Worm (Caenorhabditis elegans) whole organism, L4 larva: ENCODE results near the gene coh-3.

Experiments
- D1046.2 ChIP-seq: fragments of 200-800 bp; sonication (Bioruptor generic); IDR thresholded peaks from 2 replicates; pipeline ENCODE4 v1.3.6; 2022; ENCODE audit warnings: missing genetic modification characterization, missing compliant biosample characterization
- F10B5.3 ChIP-seq: sonication (generic microtip); optimal IDR thresholded peaks from 2 replicates; lab custom pipeline; 2016; ENCODE audit warnings: mild to moderate bottlenecking, missing genetic modification characterization, missing compliant biosample characterization
- R02D3.7 ChIP-seq: fragments of 150-350 bp; sonication (generic microtip); optimal IDR thresholded peaks from 3 replicates; lab custom pipeline; 2014; ENCODE audit warnings: missing biosample characterization, missing genetic modification characterization
- Y105C5A.15 ChIP-seq: fragments of 200-800 bp; sonication (Bioruptor generic); IDR thresholded peaks from 2 replicates; pipeline ENCODE4 v1.3.6; 2022; ENCODE audit warnings: missing genetic modification characterization, missing compliant biosample characterization
- aha-1 ChIP-seq: fragments of 150-350 bp; peaks from one replicate; lab custom pipeline; 2014; ENCODE audit warnings: missing biosample characterization, missing genetic modification characterization
- arid-1 ChIP-seq: fragments of 200-800 bp; sonication (Bioruptor generic); conservative IDR thresholded peaks from 2 replicates; pipeline ENCODE4 v1.3.6; 2022; ENCODE audit warnings: missing genetic modification reagents, missing genetic modification characterization, missing compliant biosample characterization
- attf-4 ChIP-seq: sonication (generic microtip); optimal IDR thresholded peaks from 3 replicates; lab custom pipeline; 2017; ENCODE audit warnings: missing biosample characterization, missing genetic modification characterization
- ceh-28 ChIP-seq: fragments of 150-350 bp; optimal IDR thresholded peaks from 2 replicates; lab custom pipeline; 2014; ENCODE audit warnings: missing biosample characterization, missing genetic modification reagents, missing genetic modification characterization
- ceh-62 ChIP-seq: sonication (generic microtip); optimal IDR thresholded peaks from 2 replicates; lab custom pipeline; 2017; ENCODE audit warnings: missing biosample characterization, missing genetic modification characterization
- ceh-82 ChIP-seq: sonication (generic microtip); optimal IDR thresholded peaks from 2 replicates; lab custom pipeline; 2017; ENCODE audit warnings: missing biosample characterization, missing genetic modification characterization
- ces-1 ChIP-seq: fragments of 150-350 bp; sonication (generic microtip); optimal IDR thresholded peaks from 4 replicates; lab custom pipeline; 2014; ENCODE audit warnings: missing biosample characterization, missing genetic modification reagents, missing genetic modification characterization
- cey-2 ChIP-seq: sonication (generic microtip); optimal IDR thresholded peaks from 3 replicates; lab custom pipeline; 2017; ENCODE audit warnings: missing genetic modification characterization, mild to moderate bottlenecking, missing compliant biosample characterization, antibody characterized with exemption, borderline replicate concordance; ENCODE audit not compliant: insufficient read depth
- dmd-8 ChIP-seq: fragments of 200-800 bp; sonication (Bioruptor generic); IDR thresholded peaks from 2 replicates; pipeline ENCODE4 v1.3.6; 2022; ENCODE audit warnings: missing genetic modification characterization, missing compliant biosample characterization
- dve-1 ChIP-seq: sonication (generic microtip); optimal IDR thresholded peaks from 2 replicates; lab custom pipeline; 2017; ENCODE audit warnings: antibody characterized with exemption, mild to moderate bottlenecking, missing genetic modification characterization, missing compliant biosample characterization; ENCODE audit not compliant: insufficient read depth
- hlh-11 ChIP-seq: fragments of 200-800 bp; sonication (Bioruptor generic); optimal IDR thresholded peaks from 2 replicates; lab custom pipeline; 2018; ENCODE audit warnings: mild to moderate bottlenecking, missing genetic modification characterization, missing compliant biosample characterization
- hmg-1.1 ChIP-seq: fragments of 200-800 bp; sonication (Bioruptor generic); IDR thresholded peaks from 2 replicates; pipeline ENCODE4 v1.3.6; 2022; ENCODE audit warnings: missing genetic modification reagents, missing genetic modification characterization, missing compliant biosample characterization
- jun-1 ChIP-seq: fragments of 150-350 bp; optimal IDR thresholded peaks from 2 replicates; lab custom pipeline; 2014; ENCODE audit warnings: missing biosample characterization, missing genetic modification reagents, missing genetic modification characterization
- madf-5 ChIP-seq, 2 experiments: fragments of 200-800 bp; sonication (Bioruptor generic); IDR thresholded peaks; 2 replicates each; pipeline ENCODE4 v1.3.6; 2022; ENCODE audit warnings: missing compliant biosample characterization in 2 of 2, missing genetic modification characterization in 2 of 2
- mep-1 ChIP-seq: fragments of 150-350 bp; sonication (generic microtip); optimal IDR thresholded peaks from 3 replicates; lab custom pipeline; 2014; ENCODE audit warnings: missing biosample characterization, missing genetic modification characterization
- mxl-2 ChIP-seq: fragments of 200-800 bp; sonication (Bioruptor generic); conservative IDR thresholded peaks from 2 replicates; pipeline ENCODE4 v1.3.6; 2022; ENCODE audit warnings: missing genetic modification reagents, missing genetic modification characterization, missing compliant biosample characterization
- nhr-25 ChIP-seq: sonication (generic microtip); optimal IDR thresholded peaks from 2 replicates; lab custom pipeline; 2017; ENCODE audit warnings: missing genetic modification characterization, mild to moderate bottlenecking, missing compliant biosample characterization, antibody characterized with exemption, moderate library complexity, borderline replicate concordance; ENCODE audit not compliant: insufficient read depth
- nhr-28 ChIP-seq: fragments of 150-350 bp; optimal IDR thresholded peaks from 2 replicates; lab custom pipeline; 2014; ENCODE audit warnings: missing biosample characterization, missing genetic modification characterization
- nhr-48 ChIP-seq: sonication (generic microtip); optimal IDR thresholded peaks from 2 replicates; lab custom pipeline; 2016; ENCODE audit warnings: mild to moderate bottlenecking, missing genetic modification characterization, missing compliant biosample characterization
- nhr-6 ChIP-seq: fragments of 150-350 bp; optimal IDR thresholded peaks from 2 replicates; lab custom pipeline; 2014; ENCODE audit warnings: missing biosample characterization, missing genetic modification characterization
- skn-1 ChIP-seq: fragments of 150-350 bp; optimal IDR thresholded peaks from 2 replicates; lab custom pipeline; 2014; ENCODE audit warnings: missing biosample characterization, missing genetic modification characterization
- spr-3 ChIP-seq: fragments of 200-800 bp; sonication (Bioruptor generic); optimal IDR thresholded peaks from 2 replicates; lab custom pipeline; 2018; ENCODE audit warnings: mild to moderate bottlenecking, missing genetic modification characterization, missing compliant biosample characterization
- tag-97 ChIP-seq: fragments of 200-800 bp; sonication (Bioruptor generic); IDR thresholded peaks from 2 replicates; pipeline ENCODE4 v1.3.6; 2022; ENCODE audit warnings: missing genetic modification characterization, missing compliant biosample characterization
- unc-130 ChIP-seq: sonication (generic microtip); optimal IDR thresholded peaks from 2 replicates; lab custom pipeline; 2016; ENCODE audit warnings: missing genetic modification reagents, missing genetic modification characterization, missing compliant biosample characterization
- unc-62 ChIP-seq, 3 experiments: fragments of 150-350 bp in 1 of 3; sonication (generic microtip); optimal IDR thresholded peaks in 2 of 3; peaks in 1 of 3; 1 replicate in 1 of 3; 2 replicates in 2 of 3; lab custom pipeline; 2014 to 2017; ENCODE audit warnings: missing biosample characterization in 3 of 3, missing genetic modification characterization in 3 of 3, missing genetic modification reagents in 3 of 3, missing genotype in 1 of 3
- zag-1 ChIP-seq: fragments of 150-350 bp; optimal IDR thresholded peaks from 2 replicates; lab custom pipeline; 2014; ENCODE audit warnings: missing biosample characterization, missing genetic modification characterization

Gene coh-3

DNA sequence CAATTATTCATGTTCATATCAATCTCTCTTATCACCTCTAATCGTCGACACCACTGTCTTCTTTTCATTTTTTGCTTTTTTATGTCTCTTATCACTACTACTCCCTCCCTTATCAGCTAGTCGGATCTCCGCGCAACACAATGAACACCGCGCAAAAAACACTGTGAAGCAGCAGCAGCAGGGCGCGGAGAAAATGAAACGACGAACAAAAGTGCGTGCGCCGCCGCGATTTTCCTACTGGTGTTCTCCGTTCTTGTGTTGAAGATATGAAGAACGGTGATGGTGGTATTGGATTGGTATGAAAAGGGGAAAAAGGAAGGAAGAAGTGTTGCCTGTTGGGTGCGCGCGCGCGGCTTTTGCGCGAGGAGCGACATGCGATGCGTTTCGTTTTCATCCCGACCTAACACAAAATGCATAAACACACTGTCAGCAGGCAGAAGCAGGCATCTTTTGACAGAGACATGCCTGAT, 48.6 kb downstream of the coh-3 start (continued):
- no peak for TF ChIP-seq arid-1 (GFP tag; lab: Robert Waterston, UW)
- TF ChIP-seq aha-1 (tag; lab: Kevin White, UChicago), result peak; percentile 81
- no peak for TF ChIP-seq ces-1 (GFP tag; lab: Kevin White, UChicago)
- TF ChIP-seq attf-4 (tag; lab: Kevin White, UChicago), result no peak
- TF ChIP-seq dve-1, result peak; percentile 65
- TF ChIP-seq mep-1 (tag; lab: Kevin White, UChicago), result peak; percentile 2

DNA sequence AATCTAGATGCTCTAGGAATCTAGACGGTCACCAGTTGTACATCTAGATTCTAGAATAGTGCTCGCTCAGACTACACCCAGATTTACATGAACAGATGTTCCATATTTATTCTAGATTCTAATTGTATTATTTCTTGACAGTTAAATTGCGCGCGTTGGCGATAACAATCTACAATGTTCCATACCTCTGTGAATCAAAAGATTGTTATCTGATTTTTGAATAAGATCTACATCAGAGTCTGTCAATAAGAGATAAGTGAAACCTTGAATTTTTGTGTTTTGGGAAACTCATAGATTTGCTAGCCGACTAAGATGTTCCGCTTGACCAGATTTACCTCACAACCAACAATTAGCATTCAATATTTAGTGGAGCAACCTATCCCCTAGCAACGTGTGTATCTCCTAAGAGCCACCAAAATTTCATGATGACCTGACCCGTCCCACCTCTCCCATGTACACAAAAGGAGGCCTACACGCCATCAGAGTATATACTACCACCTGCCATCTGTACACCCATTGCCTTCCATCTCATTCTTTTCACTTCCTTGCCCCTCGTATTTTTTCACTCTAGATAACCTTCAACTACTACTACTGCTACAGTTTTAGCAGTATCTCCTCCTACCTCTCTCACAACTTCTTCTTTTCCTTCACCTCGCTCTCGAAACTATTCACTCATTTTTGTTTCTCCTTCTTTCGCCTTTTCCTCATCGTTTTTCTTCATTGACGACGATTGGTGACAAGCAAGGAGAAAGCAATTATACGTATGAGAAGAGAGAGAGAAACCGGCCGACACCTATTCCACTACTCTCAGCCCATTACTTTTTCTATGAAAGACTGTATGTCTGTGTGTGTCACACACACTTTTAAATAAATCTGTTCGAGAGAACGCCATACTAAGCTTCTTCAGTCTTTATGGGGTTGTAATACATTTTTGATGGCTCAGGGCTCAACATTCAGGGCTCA, 49.8 kb downstream of the coh-3 start:
- no peak for TF ChIP-seq nhr-6
- no peak for TF ChIP-seq jun-1 (tag; lab: Kevin White, UChicago)
- TF ChIP-seq skn-1 (tag; lab: Kevin White, UChicago), result no peak
- TF ChIP-seq aha-1 (tag; lab: Kevin White, UChicago), result peak; percentile 75
- TF ChIP-seq unc-62 (GFP tag; optimal IDR thresholded peaks at IDR 0.05 in 1 of 2; lab: Kevin White, UChicago), result peak in 1 of 2 experiments; percentile 40
- TF ChIP-seq unc-62 (tag; optimal IDR thresholded peaks at IDR 0.05; lab: Kevin White, UChicago), result no peak
- no peak for TF ChIP-seq ceh-82
- no peak for TF ChIP-seq tag-97
- peak; percentile 13 for TF ChIP-seq nhr-28 (tag; lab: Kevin White, UChicago)
- no peak for TF ChIP-seq cey-2 (tag; lab: Kevin White, UChicago)
- no peak for TF ChIP-seq mxl-2 (GFP tag; lab: Robert Waterston, UW)
- no peak for TF ChIP-seq dmd-8
- TF ChIP-seq D1046.2 (GFP tag; lab: Robert Waterston, UW), result no peak
- TF ChIP-seq ceh-62, result no peak
- TF ChIP-seq ceh-28 (tag; lab: Kevin White, UChicago), result no peak
- no peak for TF ChIP-seq spr-3 (GFP tag; lab: Kevin White, UChicago)

DNA sequence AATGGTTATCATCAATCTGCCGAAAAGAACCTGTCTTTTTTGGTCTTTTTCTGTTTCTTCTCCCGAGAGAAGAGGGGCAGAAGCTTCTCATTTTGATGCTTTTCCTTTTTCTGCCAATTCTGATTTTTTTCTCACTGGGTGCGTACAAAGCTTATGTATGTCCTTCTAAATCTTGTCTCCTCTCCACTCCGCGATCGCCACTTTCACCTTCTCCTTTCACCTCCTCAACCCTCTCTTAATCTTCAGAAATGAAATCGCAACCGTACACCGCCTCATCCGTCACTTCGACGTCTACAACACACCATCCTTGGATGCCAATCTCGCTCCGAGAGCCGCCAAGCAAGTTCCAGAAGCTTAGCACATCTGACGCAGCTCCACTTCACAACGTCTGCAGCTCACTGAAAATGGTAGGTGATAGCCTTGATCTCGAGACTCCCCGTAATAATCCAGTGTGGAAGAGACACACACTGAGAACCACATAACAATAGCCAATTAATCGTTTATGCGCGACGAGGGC, 50.8 kb downstream of the coh-3 start, which contains the start of gene R02D5.1:
TSS of gene R02D5.1 (plus strand) at position 245 of the 517 bp plus-strand sequence.
- no peak for TF ChIP-seq F10B5.3 (tag; lab: Kevin White, UChicago)
- peak; percentile 43 for TF ChIP-seq nhr-48 (tag; lab: Kevin White, UChicago)
- no peak for TF ChIP-seq zag-1
- no peak for TF ChIP-seq R02D3.7 (tag; lab: Kevin White, UChicago)
- TF ChIP-seq hmg-1.1 (GFP tag; lab: Robert Waterston, UW), result no peak
- no peak for TF ChIP-seq unc-130 (GFP tag; lab: Kevin White, UChicago)
- TF ChIP-seq madf-5 (GFP tag; IDR thresholded peaks at IDR 0.05; lab: Robert Waterston, UW), result no peak
- no peak for TF ChIP-seq ces-1 (GFP tag; lab: Kevin White, UChicago)
- TF ChIP-seq Y105C5A.15, result no peak
- peak; percentile 25 for TF ChIP-seq hlh-11 (tag; lab: Kevin White, UChicago)

DNA sequence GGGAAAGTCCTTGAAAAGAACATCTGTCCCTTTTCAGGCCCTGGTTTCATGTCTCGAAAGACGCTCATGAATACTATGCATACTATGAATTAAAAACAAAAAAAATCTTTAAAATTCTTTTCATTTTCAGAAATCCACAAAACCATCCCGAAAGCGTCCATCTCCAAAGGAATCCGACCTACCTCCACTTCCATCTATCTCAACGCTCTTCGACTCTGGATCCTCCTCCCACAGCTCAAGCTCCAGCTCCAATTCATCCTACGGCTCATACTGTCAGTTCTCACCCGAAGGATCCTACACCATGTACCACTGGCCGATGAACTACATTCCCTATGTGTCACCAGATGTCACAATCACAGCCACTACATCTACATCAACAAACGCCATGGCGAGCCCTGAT, 51.3 kb downstream of the coh-3 start:
- no peak for TF ChIP-seq nhr-25 (tag; lab: Kevin White, UChicago)
- no peak for TF ChIP-seq tag-97
- peak; percentile 68 for TF ChIP-seq aha-1 (tag; lab: Kevin White, UChicago)
- peak in 1 of 2 experiments; percentile 66 for TF ChIP-seq unc-62 (GFP tag; optimal IDR thresholded peaks at IDR 0.05 in 1 of 2; lab: Kevin White, UChicago)
- no peak for TF ChIP-seq unc-62 (tag; optimal IDR thresholded peaks at IDR 0.05; lab: Kevin White, UChicago)
